Worm (Caenorhabditis elegans) whole organism, mixed stage, embryonic: ENCODE measurements around the gene M02F4.1.

Experiments
- elt-1 ChIP-seq: sonication (generic microtip); optimal IDR thresholded peaks from 2 replicates; lab custom pipeline; 2017; ENCODE audit warnings: missing genetic modification characterization, mild to moderate bottlenecking, missing compliant biosample characterization, antibody characterized with exemption, moderate library complexity, borderline replicate concordance; ENCODE audit not compliant: insufficient read depth
- flh-1 ChIP-seq: fragments of 200-800 bp; sonication (Bioruptor generic); optimal IDR thresholded peaks from 2 replicates; lab custom pipeline; 2018; ENCODE audit warnings: mild to moderate bottlenecking, missing genetic modification characterization, moderate library complexity, missing compliant biosample characterization
- lin-13 ChIP-seq: fragments of 150-350 bp; optimal IDR thresholded peaks from 2 replicates; lab custom pipeline; 2014; ENCODE audit warnings: missing biosample characterization, missing genetic modification characterization
- lsy-2 ChIP-seq: fragments of 150-350 bp; optimal IDR thresholded peaks from 2 replicates; lab custom pipeline; 2014; ENCODE audit warnings: missing biosample characterization, missing genetic modification characterization
- nhr-76 ChIP-seq: sonication (generic microtip); optimal IDR thresholded peaks from 2 replicates; lab custom pipeline; 2017; ENCODE audit warnings: missing biosample characterization, missing genetic modification characterization
- pha-4 ChIP-seq: fragments of 150-350 bp; optimal IDR thresholded peaks from 2 replicates; lab custom pipeline; 2018; ENCODE audit warnings: missing biosample characterization, missing genetic modification reagents, missing genetic modification characterization

DNA sequence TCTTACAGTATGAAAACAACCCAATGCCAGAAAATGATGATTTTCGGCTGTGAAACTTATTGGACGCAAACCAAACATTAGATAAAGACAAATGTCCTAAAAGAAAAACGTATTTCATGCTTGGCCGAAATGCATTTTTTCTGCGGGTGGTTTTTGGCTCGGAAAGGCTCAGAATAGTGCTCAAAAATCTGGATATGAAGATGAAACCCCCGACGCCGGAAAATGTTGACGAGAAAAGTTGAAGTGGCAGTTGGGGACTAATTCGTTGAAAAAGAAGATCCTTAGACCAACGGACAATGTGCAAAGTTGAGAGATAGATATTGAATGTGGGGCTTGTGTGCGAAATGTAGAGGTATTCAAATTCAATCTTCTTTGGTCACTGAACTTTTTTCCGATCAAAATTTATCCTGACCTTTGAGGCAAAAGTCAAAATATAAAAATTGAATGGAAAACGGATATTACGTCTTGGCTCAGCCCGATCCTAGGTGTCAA, 10.4 kb downstream of the M02F4.1 start, which contains the start of gene flp-18:
- TF ChIP-seq lin-13 (tag; lab: Kevin White, UChicago) (no peak), pha-4 (tag; lab: Kevin White, UChicago) (no peak), elt-1 (tag; lab: Kevin White, UChicago) (no peak), lsy-2 (tag; lab: Kevin White, UChicago) (no peak), nhr-76 (tag; lab: Kevin White, UChicago) (no peak), flh-1 (GFP tag; lab: Kevin White, UChicago) (no peak)
